Worm (Caenorhabditis elegans) whole organism, mixed stage, embryonic: Measurements from ENCODE around the gene C48B4.6.

ENCODE experiments used
- blmp-1 ChIP-seq: fragments of 150-350 bp; optimal IDR thresholded peaks from 2 replicates; lab custom pipeline; 2014; ENCODE audit warnings: missing biosample characterization, missing genetic modification characterization
- mab-5 ChIP-seq: fragments of 150-350 bp; optimal IDR thresholded peaks from 2 replicates; lab custom pipeline; 2014; ENCODE audit warnings: missing biosample characterization, missing genetic modification characterization
- mep-1 ChIP-seq: fragments of 150-350 bp; optimal IDR thresholded peaks from 2 replicates; lab custom pipeline; 2017; ENCODE audit warnings: missing biosample characterization, missing genetic modification reagents, missing genetic modification characterization, inconsistent platforms
- nhr-237 ChIP-seq: fragments of 150-350 bp; optimal IDR thresholded peaks from 2 replicates; lab custom pipeline; 2014; ENCODE audit warnings: missing biosample characterization, missing genetic modification characterization
- nhr-76 ChIP-seq: sonication (generic microtip); optimal IDR thresholded peaks from 2 replicates; lab custom pipeline; 2017; ENCODE audit warnings: missing biosample characterization, missing genetic modification characterization
- snpc-4 ChIP-seq: fragments of 150-350 bp; optimal IDR thresholded peaks from 2 replicates; lab custom pipeline; 2014; ENCODE audit warnings: missing biosample characterization, missing genetic modification characterization
- sptf-1 ChIP-seq: sonication (generic microtip); optimal IDR thresholded peaks from 2 replicates; lab custom pipeline; 2017; ENCODE audit warnings: mild to moderate bottlenecking, missing genetic modification characterization, moderate library complexity, missing compliant biosample characterization
- unc-62 ChIP-seq: fragments of 150-350 bp; optimal IDR thresholded peaks from 2 replicates; lab custom pipeline; 2014; ENCODE audit warnings: missing biosample characterization, missing genetic modification reagents, missing genetic modification characterization
- ztf-11 ChIP-seq: fragments of 150-350 bp; optimal IDR thresholded peaks from 2 replicates; lab custom pipeline; 2014; ENCODE audit warnings: missing biosample characterization, missing genetic modification characterization

DNA sequence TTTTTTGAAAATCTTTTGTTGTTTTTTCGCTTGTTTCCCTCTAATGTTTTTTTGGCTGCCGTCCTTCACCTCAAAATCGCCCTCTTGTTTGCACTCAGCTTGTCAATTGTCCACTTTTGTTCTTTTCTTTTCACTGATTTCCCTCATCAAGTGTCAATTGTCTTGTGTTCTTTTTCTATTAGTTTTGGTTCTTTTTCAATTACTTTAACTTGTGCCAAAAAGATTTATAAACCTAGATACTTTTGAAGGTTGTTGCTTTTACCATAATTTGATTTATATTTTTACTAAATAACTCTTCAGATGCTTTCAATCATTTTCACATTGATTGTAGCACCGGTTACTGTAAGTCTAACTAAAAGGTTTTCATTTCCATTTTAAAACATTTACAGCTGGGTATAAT lies 10.1 kb upstream of the C48B4.6 start, which contains the start of gene C48B4.13:
- TF ChIP-seq blmp-1 (tag; lab: Kevin White, UChicago) (no peak), ztf-11 (tag; lab: Kevin White, UChicago) (no peak), unc-62 (GFP tag; lab: Kevin White, UChicago) (no peak), mab-5 (tag; lab: Kevin White, UChicago) (no peak), snpc-4 (tag; lab: Kevin White, UChicago) (no peak), nhr-76 (no peak), sptf-1 (tag; lab: Kevin White, UChicago) (no peak), nhr-237 (tag; lab: Kevin White, UChicago) (no peak), mep-1 (tag; lab: Kevin White, UChicago) (no peak)
